Fruit fly (Drosophila melanogaster): Measurements from ENCODE around the gene phtm.

phtm gene

DNA sequence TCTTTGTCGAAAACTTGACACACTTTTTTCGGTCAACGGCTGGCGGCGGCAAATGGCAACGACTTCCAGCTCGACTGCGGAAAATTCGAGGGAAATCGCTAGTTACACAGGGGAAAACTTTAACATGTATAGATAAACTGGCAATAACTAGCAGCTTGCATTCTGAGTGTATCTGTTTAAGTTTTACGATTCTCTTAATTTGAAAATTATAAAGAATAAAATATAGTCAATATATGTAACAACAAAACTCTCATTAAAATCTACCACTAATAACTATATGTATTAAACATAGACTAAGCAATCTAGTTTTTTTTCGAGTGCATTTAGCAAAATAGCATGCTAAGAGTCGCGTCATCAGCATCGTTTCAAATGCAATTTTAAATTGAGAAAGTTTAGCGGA is 22.2 kb upstream of the phtm start:
- no peak for TF ChIP-seq bab1 (GFP tag; optimal IDR thresholded peaks at IDR 0.05)
- TF ChIP-seq toe (GFP tag; optimal IDR thresholded peaks at IDR 0.05): no peak
- no peak for TF ChIP-seq CG1620 (GFP tag; optimal IDR thresholded peaks at IDR 0.05)
- no peak for TF ChIP-seq Clk (GFP tag; optimal IDR thresholded peaks at IDR 0.05)

DNA sequence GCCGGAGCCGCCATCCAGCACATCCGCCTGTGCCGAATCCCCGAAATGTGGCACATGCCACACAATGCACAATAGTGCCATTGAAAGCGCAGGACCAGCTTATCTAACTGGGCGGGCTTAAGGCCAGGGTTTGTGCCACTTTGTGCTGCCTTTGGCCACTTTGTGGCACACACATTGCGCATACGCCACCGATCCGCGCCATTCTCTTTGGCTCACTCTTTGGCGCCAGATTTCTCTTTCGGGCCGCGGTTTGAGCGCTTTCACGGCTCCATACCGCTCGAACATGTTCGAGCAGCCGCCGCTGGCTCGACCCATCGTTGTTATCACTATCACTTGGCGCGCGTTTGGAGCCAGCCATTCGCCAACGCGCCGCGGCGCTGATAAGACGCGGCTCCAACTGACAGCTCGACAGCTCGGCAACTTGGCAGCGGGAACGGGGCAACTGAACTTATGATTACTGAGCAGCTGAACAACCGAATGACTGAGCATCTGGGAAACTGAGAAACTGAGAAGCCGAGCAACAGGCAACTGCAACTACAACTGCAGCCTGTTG is 19.8 kb upstream of the phtm start:
- TF ChIP-seq pad (GFP tag; optimal IDR thresholded peaks at IDR 0.05) (no peak), cic (GFP tag; optimal IDR thresholded peaks at IDR 0.05) (no peak), CG14711 (tag; optimal IDR thresholded peaks at IDR 0.05) (no peak), CG5204 (GFP tag; optimal IDR thresholded peaks at IDR 0.05) (no peak), CG1620 (GFP tag; optimal IDR thresholded peaks at IDR 0.05) (no peak), Crg-1 (GFP tag; optimal IDR thresholded peaks at IDR 0.05) (no peak)

DNA sequence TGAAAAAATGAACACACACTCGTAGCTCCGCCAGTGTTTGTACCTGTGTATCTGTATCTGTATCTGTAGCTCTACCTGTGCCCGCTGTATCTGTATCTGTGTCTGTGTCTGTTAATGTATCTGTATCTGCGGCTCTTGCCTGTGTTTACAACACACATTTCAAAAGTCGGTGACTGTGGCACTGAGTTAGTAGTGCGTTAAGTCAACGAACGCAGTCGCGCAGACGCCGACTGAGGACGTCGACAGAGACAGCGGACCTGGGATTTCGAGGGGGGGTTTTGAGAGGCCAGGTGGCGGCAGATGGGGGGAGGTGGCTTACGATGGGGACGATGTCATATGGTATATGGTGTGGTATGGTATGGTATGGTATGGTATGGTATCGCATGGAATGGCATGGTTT is 17.3 kb upstream of the phtm start:
- no peak for TF ChIP-seq CG1620 (GFP tag; optimal IDR thresholded peaks at IDR 0.05)
- no peak for TF ChIP-seq kay (GFP tag; ENCODE audit: borderline replicate concordance)
- no peak for TF ChIP-seq tj (GFP tag; optimal IDR thresholded peaks at IDR 0.05)
- no peak for TF ChIP-seq CG14711 (tag; optimal IDR thresholded peaks at IDR 0.05)
- TF ChIP-seq cic (GFP tag; optimal IDR thresholded peaks at IDR 0.05): no peak
- TF ChIP-seq CG11617 (GFP tag; optimal IDR thresholded peaks at IDR 0.05): no peak
- no peak for TF ChIP-seq Crg-1 (GFP tag; optimal IDR thresholded peaks at IDR 0.05)
- TF ChIP-seq CG7045 (GFP tag; optimal IDR thresholded peaks at IDR 0.05): no peak
- no peak for TF ChIP-seq Mnt (GFP tag; optimal IDR thresholded peaks at IDR 0.05)
- no peak for TF ChIP-seq pad (GFP tag; optimal IDR thresholded peaks at IDR 0.05)
- TF ChIP-seq ovo (GFP tag; optimal IDR thresholded peaks at IDR 0.05): no peak
- TF ChIP-seq CG7101 (tag; optimal IDR thresholded peaks at IDR 0.05): no peak
- no peak for TF ChIP-seq Hr96 (GFP tag; optimal IDR thresholded peaks at IDR 0.05)
- no peak for TF ChIP-seq toe (GFP tag; optimal IDR thresholded peaks at IDR 0.05)
- TF ChIP-seq bab1 (GFP tag; optimal IDR thresholded peaks at IDR 0.05): no peak
- no peak for TF ChIP-seq cnc (optimal IDR thresholded peaks at IDR 0.05)

DNA sequence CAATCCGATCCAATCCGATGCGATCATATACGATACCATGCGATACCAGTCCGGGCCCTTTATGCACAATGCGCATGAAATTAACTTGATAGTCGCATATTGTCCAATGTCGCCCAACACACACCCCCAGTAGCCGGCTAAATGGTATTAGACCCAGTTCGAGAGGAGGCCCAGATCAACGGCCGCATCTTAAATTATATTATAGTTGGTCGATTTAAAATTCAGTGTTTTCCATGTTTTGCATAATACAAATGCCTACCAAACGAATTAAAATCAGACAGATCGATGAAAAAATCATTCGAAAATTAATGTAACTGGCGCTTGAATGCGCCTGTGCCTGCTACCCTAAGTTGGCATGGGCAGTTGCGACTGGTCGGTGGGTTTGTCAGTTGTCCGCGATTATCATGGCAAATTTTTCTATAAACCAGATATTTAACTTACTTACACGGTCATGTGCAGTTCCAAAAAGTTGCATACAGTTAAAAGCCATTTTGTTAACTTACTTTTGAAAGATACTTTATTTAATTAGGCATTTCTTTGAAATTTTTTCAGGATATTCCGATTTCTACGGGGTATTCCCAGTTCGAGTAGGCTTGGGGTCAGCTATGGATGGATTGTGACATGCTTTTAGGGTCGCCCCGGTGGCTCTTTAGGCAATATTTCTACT is 15.6 kb upstream of the phtm start:
- TF ChIP-seq Crg-1 (GFP tag; optimal IDR thresholded peaks at IDR 0.05) (no peak), Hr96 (GFP tag; optimal IDR thresholded peaks at IDR 0.05) (no peak), Mnt (GFP tag; optimal IDR thresholded peaks at IDR 0.05) (no peak), CG33017 (tag; optimal IDR thresholded peaks at IDR 0.05) (no peak), cnc (optimal IDR thresholded peaks at IDR 0.05) (no peak), kay (GFP tag; ENCODE audit: borderline replicate concordance) (no peak)

DNA sequence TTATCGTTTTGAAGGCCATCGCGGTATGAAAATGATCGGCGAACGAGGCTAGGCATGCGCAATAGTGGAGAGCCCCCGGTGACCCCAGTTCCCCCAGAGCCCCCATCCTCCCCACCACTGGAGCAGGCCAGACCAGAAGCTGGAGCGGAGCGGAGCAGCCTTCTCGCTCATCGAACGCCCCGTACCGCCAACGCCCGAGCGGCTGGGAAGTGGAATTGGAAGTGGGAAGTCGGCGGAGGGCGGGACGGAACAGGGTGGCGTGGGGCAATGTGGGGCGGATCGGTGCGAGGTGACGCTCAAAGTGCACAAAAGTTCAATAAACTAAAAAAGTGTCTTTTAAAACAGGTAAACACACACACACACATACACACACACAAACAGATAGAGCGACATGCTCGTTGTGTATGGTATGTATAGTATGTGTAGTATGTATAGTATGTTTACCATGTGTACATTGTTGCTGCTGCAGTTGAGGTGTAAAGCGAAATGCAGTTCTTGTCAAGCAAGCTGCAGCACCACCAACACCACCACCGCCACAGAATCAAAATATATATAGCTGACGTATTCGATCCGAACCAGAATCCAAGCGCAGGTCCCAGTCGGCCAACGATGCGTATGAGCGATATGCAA is 13.9 kb upstream of the phtm start:
- no peak for TF ChIP-seq CG7101 (tag; optimal IDR thresholded peaks at IDR 0.05)
- no peak for TF ChIP-seq tj (GFP tag; optimal IDR thresholded peaks at IDR 0.05)
- TF ChIP-seq Hr96 (GFP tag; optimal IDR thresholded peaks at IDR 0.05): no peak
- no peak for TF ChIP-seq CG12768 (GFP tag; optimal IDR thresholded peaks at IDR 0.05)
- no peak for TF ChIP-seq CG11617 (GFP tag; optimal IDR thresholded peaks at IDR 0.05)
- TF ChIP-seq cic (GFP tag; optimal IDR thresholded peaks at IDR 0.05): no peak
- no peak for TF ChIP-seq bab1 (GFP tag; optimal IDR thresholded peaks at IDR 0.05)
- TF ChIP-seq CG14711 (tag; optimal IDR thresholded peaks at IDR 0.05): no peak
- TF ChIP-seq toe (GFP tag; optimal IDR thresholded peaks at IDR 0.05): no peak
- TF ChIP-seq kay (GFP tag; ENCODE audit: borderline replicate concordance): no peak

DNA sequence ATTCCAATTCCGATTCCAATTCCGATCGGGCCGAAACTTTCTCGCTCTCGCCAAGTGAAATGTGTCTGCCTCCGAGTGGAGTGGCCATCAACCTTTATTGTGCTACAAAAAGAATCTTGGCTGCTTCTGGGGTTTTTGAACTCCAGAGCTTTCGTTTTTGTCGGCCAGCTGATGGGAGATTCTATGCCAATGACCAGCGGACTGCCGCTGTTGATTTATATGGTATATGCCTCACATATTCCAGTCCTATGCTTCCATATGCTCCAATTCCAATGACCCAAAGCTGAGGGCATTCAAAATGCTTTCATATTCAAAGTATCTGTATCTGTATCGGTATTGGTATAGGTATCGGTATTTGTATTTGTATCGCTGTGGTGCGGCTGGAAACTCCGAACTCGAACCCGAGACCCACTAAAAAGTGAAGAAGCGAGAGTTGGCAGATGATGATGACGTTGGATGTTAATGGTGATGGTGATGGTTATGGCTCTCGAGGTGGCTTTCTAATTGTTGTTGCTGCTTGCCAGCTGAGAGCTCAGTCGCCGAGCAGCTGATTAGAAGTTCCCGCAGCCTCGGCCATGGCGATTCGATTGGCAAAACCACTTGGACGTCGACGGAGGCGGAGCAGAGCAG is 12.6 kb upstream of the phtm start:
- no peak for TF ChIP-seq pad (GFP tag; optimal IDR thresholded peaks at IDR 0.05)
- TF ChIP-seq Mnt (GFP tag; optimal IDR thresholded peaks at IDR 0.05): no peak

DNA sequence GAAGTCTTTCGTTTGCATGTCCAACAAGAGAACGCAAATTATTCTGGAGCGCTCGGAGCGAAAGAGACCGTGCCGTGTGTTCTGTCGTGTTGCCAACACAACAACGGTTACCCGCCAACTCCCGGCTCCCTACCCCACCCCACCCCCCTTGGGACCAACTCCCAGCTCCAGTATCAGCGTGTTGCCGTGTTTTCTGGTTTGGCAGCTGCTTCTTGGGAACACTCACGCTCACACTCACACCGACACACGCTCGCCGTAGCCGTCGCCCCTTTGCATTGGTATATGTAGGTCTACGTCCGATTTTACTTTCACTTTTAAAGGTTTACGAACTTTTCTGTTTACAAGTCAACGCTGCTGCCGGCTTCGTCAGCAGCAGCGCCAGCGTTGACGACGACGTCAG is 10.3 kb upstream of the phtm start:
- TF ChIP-seq Crg-1 (GFP tag; optimal IDR thresholded peaks at IDR 0.05) (no peak), Hr96 (GFP tag; optimal IDR thresholded peaks at IDR 0.05) (no peak), kay (GFP tag; ENCODE audit: borderline replicate concordance) (no peak), CG7045 (GFP tag; optimal IDR thresholded peaks at IDR 0.05) (no peak), CG14711 (tag; optimal IDR thresholded peaks at IDR 0.05) (no peak), bab1 (GFP tag; optimal IDR thresholded peaks at IDR 0.05) (no peak), Clk (GFP tag; optimal IDR thresholded peaks at IDR 0.05) (no peak), CG11617 (GFP tag; optimal IDR thresholded peaks at IDR 0.05) (no peak), toe (GFP tag; optimal IDR thresholded peaks at IDR 0.05) (no peak), CG33017 (tag; optimal IDR thresholded peaks at IDR 0.05) (no peak), ovo (GFP tag; optimal IDR thresholded peaks at IDR 0.05) (no peak), CG1620 (GFP tag; optimal IDR thresholded peaks at IDR 0.05) (no peak), tj (GFP tag; optimal IDR thresholded peaks at IDR 0.05) (no peak), CG7101 (tag; optimal IDR thresholded peaks at IDR 0.05) (no peak), Mnt (GFP tag; optimal IDR thresholded peaks at IDR 0.05) (no peak), CG12768 (GFP tag; optimal IDR thresholded peaks at IDR 0.05) (no peak), cic (GFP tag; optimal IDR thresholded peaks at IDR 0.05) (no peak), pad (GFP tag; optimal IDR thresholded peaks at IDR 0.05) (no peak), CG5204 (GFP tag; optimal IDR thresholded peaks at IDR 0.05) (no peak), cnc (optimal IDR thresholded peaks at IDR 0.05) (no peak)

Measured in whole organism, adult.